Worm (Caenorhabditis elegans) whole organism, L4/young adult: Measurements from ENCODE around the gene msd-4.
A peak's percentile ranks its signal among the peaks of the same experiment; 100 is the strongest.

Experiments
- W03F9.2 ChIP-seq: fragments of 150-350 bp; optimal IDR thresholded peaks from 2 replicates; lab custom pipeline; 2014; ENCODE audit warnings: missing biosample characterization, missing genetic modification characterization
- dao-5 ChIP-seq: sonication (generic microtip); optimal IDR thresholded peaks from 2 replicates; lab custom pipeline; 2016; ENCODE audit warnings: missing genotype, missing genetic modification characterization, moderate library complexity, missing compliant biosample characterization
- him-1 ChIP-seq: sonication (generic microtip); optimal IDR thresholded peaks from 2 replicates; lab custom pipeline; 2016; ENCODE audit warnings: missing genotype, missing genetic modification reagents, missing genetic modification characterization, missing compliant biosample characterization

Gene msd-4

ce11 chrIII:4861744-4862401, 6.7 kb downstream of the msd-4 start, which contains the start of the genes C35D10.10 and C35D10.5:
Gene C35D10.10, minus strand, starts transcription at chrIII:4861794.
Gene C35D10.5, plus strand, starts transcription at chrIII:4862351.
- TF ChIP-seq him-1 (tag; lab: Kevin White, UChicago) (no peak), W03F9.2 (tag; lab: Kevin White, UChicago) (no peak)

- TF ChIP-seq him-1 (tag; lab: Kevin White, UChicago), result no peak
- no peak for TF ChIP-seq dao-5 (tag; lab: Kevin White, UChicago)
- TF ChIP-seq W03F9.2 (tag; lab: Kevin White, UChicago), result no peak
Observed at ce11 chrIII:4859039-4859438, 9.5 kb downstream of the msd-4 start, which contains the start of gene C35D10.6. Gene C35D10.6, plus strand, starts transcription at chrIII:4859339.

DNA sequence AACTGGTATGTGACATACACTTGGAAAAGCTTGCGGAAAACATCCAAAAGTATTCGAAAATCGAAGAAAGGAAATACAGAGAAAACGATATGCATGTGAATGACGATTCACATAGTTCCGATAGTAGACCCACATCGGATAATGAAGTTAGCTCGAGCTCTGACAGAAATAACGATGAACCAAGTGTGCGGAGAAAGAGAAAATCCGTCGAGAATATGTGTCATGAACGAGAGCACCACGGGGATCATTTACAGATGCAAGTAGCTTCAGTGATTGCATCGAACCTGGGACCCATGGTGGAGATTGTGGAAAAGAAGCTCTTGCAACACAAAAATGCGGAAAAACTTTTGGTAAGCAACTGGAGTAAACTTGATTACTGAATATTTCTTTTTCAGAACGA, 11.6 kb downstream of the msd-4 start:
- no peak for TF ChIP-seq dao-5 (tag; lab: Kevin White, UChicago)
- no peak for TF ChIP-seq W03F9.2 (tag; lab: Kevin White, UChicago)
- no peak for TF ChIP-seq him-1 (tag; lab: Kevin White, UChicago)

- TF ChIP-seq W03F9.2 (tag; lab: Kevin White, UChicago) (no peak), dao-5 (tag; lab: Kevin White, UChicago) (no peak), him-1 (tag; lab: Kevin White, UChicago) (no peak)
Observed at ce11 chrIII:4856109-4856508, 12.4 kb downstream of the msd-4 start, which contains the start of gene C35D10.7. Gene C35D10.7, plus strand, starts transcription at chrIII:4856193.

ce11 chrIII:4854918-4855317, 13.6 kb downstream of the msd-4 start, which contains the start of gene C35D10.8:
Gene C35D10.8, plus strand, starts transcription at chrIII:4855218.
- TF ChIP-seq W03F9.2 (tag; lab: Kevin White, UChicago) (no peak), him-1 (tag; lab: Kevin White, UChicago) (no peak), dao-5 (tag; lab: Kevin White, UChicago) (no peak)

DNA sequence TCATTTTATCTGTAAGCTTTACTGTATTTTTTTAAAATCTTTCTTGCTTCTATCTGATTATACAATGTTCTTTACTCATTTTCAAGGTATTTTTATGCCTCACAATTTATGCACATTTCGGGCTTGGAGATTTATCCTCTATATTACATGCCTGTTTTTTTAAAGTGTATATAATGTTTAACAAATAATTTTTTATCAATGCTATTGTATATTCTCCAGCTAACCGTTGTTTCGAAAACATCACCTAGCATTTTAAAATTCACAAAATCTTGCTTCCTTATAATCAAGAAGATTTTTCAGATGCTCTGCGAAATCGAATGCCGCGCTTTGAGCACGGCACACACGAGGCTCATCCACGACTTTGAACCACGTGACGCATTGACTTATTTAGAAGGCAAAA, 16.5 kb downstream of the msd-4 start, which contains the start of gene ced-4:
TSS of gene ced-4 (plus strand) at position 301 of the 400 bp plus-strand sequence.
- TF ChIP-seq dao-5 (tag; lab: Kevin White, UChicago), result no peak
- TF ChIP-seq W03F9.2 (tag; lab: Kevin White, UChicago), result no peak
- no peak for TF ChIP-seq him-1 (tag; lab: Kevin White, UChicago)

DNA sequence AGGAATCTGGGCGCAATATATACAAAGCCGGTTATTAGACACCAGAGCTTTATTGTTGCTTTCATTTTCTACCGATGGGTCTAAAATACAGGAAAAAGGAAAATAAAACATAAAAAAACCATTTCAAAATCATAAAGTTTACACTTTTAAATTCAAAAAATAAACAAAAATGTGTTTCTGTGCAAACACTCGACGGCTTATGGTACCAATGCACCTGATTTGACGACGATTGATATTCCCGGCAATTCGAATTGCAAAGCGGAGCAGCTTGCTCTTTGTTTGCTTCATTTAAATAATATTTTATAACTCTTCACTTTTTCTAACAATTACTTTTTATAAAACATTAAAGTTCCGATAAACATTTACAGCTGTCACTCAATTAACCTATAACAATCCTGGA, 18.4 kb downstream of the msd-4 start, which contains the start of gene F26A1.1:
TSS of gene F26A1.1 (plus strand) at position 369 of the 400 bp plus-strand sequence.
- no peak for TF ChIP-seq dao-5 (tag; lab: Kevin White, UChicago)
- peak; percentile 73 for TF ChIP-seq W03F9.2 (tag; lab: Kevin White, UChicago)

- TF ChIP-seq dao-5 (tag; lab: Kevin White, UChicago), result no peak
- TF ChIP-seq him-1 (tag; lab: Kevin White, UChicago), result no peak
Observed at ce11 chrIII:4849739-4850138, 18.8 kb downstream of the msd-4 start, which contains the start of gene nonu-1. Gene nonu-1, minus strand, starts transcription at chrIII:4849907.

ce11 chrIII:4844327-4844726, 24.2 kb downstream of the msd-4 start, which contains the start of the genes clec-157 and fkh-5:
Gene clec-157, minus strand, starts transcription at chrIII:4844427.
Gene fkh-5, plus strand, starts transcription at chrIII:4844662.
- no peak for TF ChIP-seq W03F9.2 (tag; lab: Kevin White, UChicago)
- TF ChIP-seq him-1 (tag; lab: Kevin White, UChicago), result no peak
- TF ChIP-seq dao-5 (tag; lab: Kevin White, UChicago), result no peak

DNA sequence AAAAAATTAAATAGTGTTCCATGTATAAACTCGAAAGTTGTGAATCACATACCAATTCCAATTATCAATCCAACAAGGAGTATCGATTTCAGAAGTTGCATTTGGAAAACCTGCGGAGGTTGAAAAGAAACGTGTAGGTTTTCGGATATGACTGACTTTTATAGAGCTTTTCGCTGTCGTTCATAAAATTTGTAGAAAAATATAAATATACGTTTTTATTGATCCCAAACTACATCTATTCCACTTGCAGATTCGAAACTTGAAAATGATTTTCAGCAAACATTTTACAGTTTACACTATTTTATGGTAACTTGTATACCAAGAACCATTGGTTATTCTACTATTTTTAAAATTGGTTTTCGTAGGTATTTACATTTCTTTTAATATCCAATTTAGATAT, 26.4 kb downstream of the msd-4 start, which contains the start of gene clec-156:
TSS of gene clec-156 (minus strand) at position 101 of the 400 bp plus-strand sequence.
- TF ChIP-seq dao-5 (tag; lab: Kevin White, UChicago) (no peak), him-1 (tag; lab: Kevin White, UChicago) (no peak), W03F9.2 (tag; lab: Kevin White, UChicago) (no peak)

- TF ChIP-seq him-1 (tag; lab: Kevin White, UChicago), result no peak
- no peak for TF ChIP-seq W03F9.2 (tag; lab: Kevin White, UChicago)
- no peak for TF ChIP-seq dao-5 (tag; lab: Kevin White, UChicago)
Observed at ce11 chrIII:4837429-4837828, 31.1 kb downstream of the msd-4 start, which contains the start of the genes acbp-7 and F26A1.19. Gene acbp-7, plus strand, starts transcription at chrIII:4837729. Gene F26A1.19, plus strand, starts transcription at chrIII:4837731.

ce11 chrIII:4830207-4830606, 38.3 kb downstream of the msd-4 start, which contains the start of gene nspd-9:
Gene nspd-9, minus strand, starts transcription at chrIII:4830307.
- no peak for TF ChIP-seq him-1 (tag; lab: Kevin White, UChicago)
- no peak for TF ChIP-seq W03F9.2 (tag; lab: Kevin White, UChicago)
- no peak for TF ChIP-seq dao-5 (tag; lab: Kevin White, UChicago)

DNA sequence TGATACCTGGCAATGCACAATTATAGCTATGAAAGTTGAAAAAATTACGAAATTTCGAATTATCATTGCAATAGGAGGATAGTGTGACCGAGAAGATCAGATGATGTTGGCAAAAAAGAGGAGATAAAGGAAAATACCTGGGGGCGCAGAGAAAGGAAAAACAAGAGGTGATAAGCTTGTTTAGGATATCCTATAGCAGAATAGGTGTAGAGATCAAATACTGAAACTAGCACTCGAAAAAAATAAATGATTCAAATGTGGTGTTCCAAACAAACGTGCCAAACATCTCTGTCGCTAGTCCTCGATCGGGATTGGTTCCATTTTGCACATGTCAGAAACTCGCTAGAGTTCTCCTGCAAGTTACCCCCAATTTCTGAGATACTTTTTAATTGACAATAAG, 39.1 kb downstream of the msd-4 start, which contains the start of gene F26A1.9:
TSS of gene F26A1.9 (minus strand) at position 101 of the 400 bp plus-strand sequence.
- TF ChIP-seq W03F9.2 (tag; lab: Kevin White, UChicago) (no peak), dao-5 (tag; lab: Kevin White, UChicago) (no peak), him-1 (tag; lab: Kevin White, UChicago) (no peak)
